ENCODE assay signal across 1 worm cellular context in genomic region chrX:12350207-12350606, ce11.
TF ChIP-seq lines count a peak whose summit lies in the region.

TSS of gene F42F12.3 (plus strand) at chrX:12350578.

TF ChIP-seq in whole organism, L3 larva, 47 proteins besides CTCF, POLR2A, EP300 and RAD21 (continued from another document):
- TF ChIP-seq skn-1 (tag; optimal IDR thresholded peaks at IDR 0.05; lab: Kevin White, UChicago) (no peak), tbx-2 (tag; optimal IDR thresholded peaks at IDR 0.05; lab: Kevin White, UChicago) (no peak), ceh-82 (tag; optimal IDR thresholded peaks at IDR 0.05; lab: Kevin White, UChicago) (no peak), fkh-10 (GFP tag; optimal IDR thresholded peaks at IDR 0.05; lab: Kevin White, UChicago) (no peak)
